Fruit fly (Drosophila melanogaster) whole organism, pupa: ENCODE results near the gene CG31191.

Source experiments
- CG14655 ChIP-seq: fragments of 200-800 bp; sonication (Bioruptor generic); optimal IDR thresholded peaks from 3 replicates; lab custom pipeline; 2017; ENCODE audit warnings: mild to moderate bottlenecking, missing biosample characterization, missing genetic modification reagents, missing genetic modification characterization
- EcR ChIP-seq: fragments of 200-800 bp; sonication (Bioruptor generic); optimal IDR thresholded peaks from 3 replicates; lab custom pipeline; 2019; ENCODE audit warnings: missing biosample characterization, missing genetic modification characterization, mild to moderate bottlenecking, moderate library complexity, missing genetic modification reagents
- Ets98B ChIP-seq: fragments of 200-800 bp; sonication (Bioruptor generic); IDR thresholded peaks from 2 replicates; pipeline ENCODE4 v1.3.6; 2022; ENCODE audit warnings: missing biosample characterization, missing genetic modification characterization
- Pif1A ChIP-seq: fragments of 200-800 bp; sonication (Bioruptor generic); optimal IDR thresholded peaks from 3 replicates; lab custom pipeline; 2016; ENCODE audit warnings: missing biosample characterization, missing genetic modification characterization
- gl ChIP-seq: fragments of 200-800 bp; sonication (Bioruptor generic); optimal IDR thresholded peaks from 2 replicates; lab custom pipeline; 2018; ENCODE audit warnings: missing biosample characterization, mild to moderate bottlenecking, missing genetic modification characterization

- TF ChIP-seq gl (no peak), Pif1A (GFP tag; lab: Kevin White, UChicago) (no peak), Ets98B (GFP tag; lab: Robert Waterston, UW) (no peak), CG14655 (GFP tag; lab: Kevin White, UChicago) (no peak), EcR (GFP tag; lab: Kevin White, UChicago) (no peak)
These were observed 54.4 kb downstream of the CG31191 start for dm6 chr3R:20890920-20891319.
